Worm (Caenorhabditis elegans): ENCODE data around the gene rhgf-2.

DNA sequence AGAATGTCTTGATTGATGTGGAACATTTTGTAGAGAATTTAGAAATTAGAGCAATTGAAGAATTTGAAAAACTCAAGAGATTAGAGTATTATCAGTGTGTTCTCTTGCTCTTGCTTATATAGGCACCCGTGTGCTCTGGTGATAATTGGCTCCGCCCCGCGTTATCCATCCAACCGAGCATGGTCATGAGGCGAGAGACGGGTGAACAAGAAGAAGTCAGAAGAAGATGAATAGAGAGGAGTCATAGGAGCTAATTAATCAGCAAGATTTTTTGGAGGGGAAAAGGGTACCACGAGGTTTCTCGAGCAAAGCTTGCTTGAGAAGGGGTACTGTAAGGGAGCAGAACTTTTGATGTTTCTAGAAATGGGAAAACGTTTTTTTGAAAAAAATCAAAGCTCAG lies 57.2 kb downstream of the rhgf-2 start:
- no peak for TF ChIP-seq flt-1 (GFP tag; IDR thresholded peaks at IDR 0.05)
- TF ChIP-seq T22C8.4 (GFP tag; IDR thresholded peaks at IDR 0.05), result no peak
